Fruit fly (Drosophila melanogaster): ENCODE results near the gene CG18213.

dm6 chr3R:17052465-17053149, 12.6 kb upstream of the CG18213 start:
- TF ChIP-seq CG8159 (tag; optimal IDR thresholded peaks at IDR 0.05), result peak; percentile 91
- peak; percentile 69 for TF ChIP-seq CG4496 (GFP tag; IDR thresholded peaks at IDR 0.05)
- TF ChIP-seq CG15710 (tag; optimal IDR thresholded peaks at IDR 0.05), result peak; percentile 88
- no peak for TF ChIP-seq rn (GFP tag; IDR thresholded peaks at IDR 0.05)
- TF ChIP-seq CG10348 (GFP tag; IDR thresholded peaks at IDR 0.05), result no peak
- no peak for TF ChIP-seq CG32121 (GFP tag; IDR thresholded peaks at IDR 0.05)
- peak; percentile 58 for TF ChIP-seq gl (tag; optimal IDR thresholded peaks at IDR 0.05)
- TF ChIP-seq EcR (GFP tag; optimal IDR thresholded peaks at IDR 0.05), result peak; percentile 23

Data from whole organism, pupa.